Worm (Caenorhabditis elegans) whole organism, midembryonic: ENCODE measurements around the gene K09C8.7.

Experiments
- cog-1 ChIP-seq: sonication (generic microtip); optimal IDR thresholded peaks from 2 replicates; lab custom pipeline; 2016; ENCODE audit warnings: missing genetic modification characterization, missing compliant biosample characterization
- flt-1 ChIP-seq: fragments of 200-800 bp; sonication (Bioruptor generic); IDR thresholded peaks from 2 replicates; pipeline ENCODE4 v1.3.6; 2022; ENCODE audit warnings: missing genetic modification characterization, missing compliant biosample characterization

ce11 chrX:10907418-10907817 lies 43.8 kb downstream of the K09C8.7 start:
- TF ChIP-seq flt-1 (GFP tag; lab: Robert Waterston, UW) (no peak), cog-1 (no peak)
